Worm (Caenorhabditis elegans): Measurements from ENCODE around the gene C15H9.5.

DNA sequence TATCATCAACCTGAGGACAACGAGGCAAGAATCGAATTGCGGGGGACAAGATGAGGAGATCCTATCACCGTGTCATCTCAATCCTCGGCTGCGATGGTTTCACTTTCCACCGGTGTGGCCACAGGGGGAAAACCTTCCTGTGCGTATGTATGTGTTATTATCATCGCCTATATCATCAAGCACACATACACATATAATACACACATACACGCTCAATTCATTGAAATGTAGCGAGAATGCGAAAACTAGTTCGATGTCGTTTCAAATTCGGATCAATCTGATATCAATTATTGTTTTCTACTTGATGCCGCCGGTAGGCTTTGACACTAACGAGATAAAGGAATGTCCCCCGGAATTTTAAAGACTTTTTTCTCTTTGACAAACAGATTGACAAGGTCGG, 42.3 kb upstream of the C15H9.5 start:
- TF ChIP-seq nhr-12 (tag; optimal IDR thresholded peaks at IDR 0.05) = no peak
- TF ChIP-seq ceh-82 (tag; optimal IDR thresholded peaks at IDR 0.05) = no peak
- TF ChIP-seq lin-13 (GFP tag; optimal IDR thresholded peaks at IDR 0.05) = no peak
- TF ChIP-seq skn-1 (tag; optimal IDR thresholded peaks at IDR 0.05) = no peak
- no peak for TF ChIP-seq nhr-6 (tag; optimal IDR thresholded peaks at IDR 0.05)
- no peak for TF ChIP-seq mdl-1 (tag; optimal IDR thresholded peaks at IDR 0.05)
- TF ChIP-seq crh-2 (tag; optimal IDR thresholded peaks at IDR 0.05) = no peak
- TF ChIP-seq unc-39 (tag; optimal IDR thresholded peaks at IDR 0.05) = no peak
- TF ChIP-seq fos-1 (tag; optimal IDR thresholded peaks at IDR 0.05) = no peak
- no peak for TF ChIP-seq nhr-11 (tag; optimal IDR thresholded peaks at IDR 0.05)
- TF ChIP-seq ZK546.5 (tag; optimal IDR thresholded peaks at IDR 0.05) = no peak
- TF ChIP-seq ama-1 (optimal IDR thresholded peaks at IDR 0.05) = no peak
